Fruit fly (Drosophila melanogaster) whole organism: ENCODE data around the gene CG17110.

Experiments used
- CG8478 ChIP-seq: fragments of >200 bp; optimal IDR thresholded peaks from 2 replicates; lab custom pipeline; 2018; ENCODE audit warnings: inconsistent platforms
- pan ChIP-seq: fragments of >200 bp; optimal IDR thresholded peaks from 2 replicates; lab custom pipeline; 2017
- psq ChIP-seq: fragments of >200 bp; optimal IDR thresholded peaks from 2 replicates; lab custom pipeline; 2017
- usp ChIP-seq: fragments of >200 bp; optimal IDR thresholded peaks from 2 replicates; lab custom pipeline; 2017; ENCODE audit warnings: missing biosample characterization, missing genetic modification characterization, mixed read lengths

DNA sequence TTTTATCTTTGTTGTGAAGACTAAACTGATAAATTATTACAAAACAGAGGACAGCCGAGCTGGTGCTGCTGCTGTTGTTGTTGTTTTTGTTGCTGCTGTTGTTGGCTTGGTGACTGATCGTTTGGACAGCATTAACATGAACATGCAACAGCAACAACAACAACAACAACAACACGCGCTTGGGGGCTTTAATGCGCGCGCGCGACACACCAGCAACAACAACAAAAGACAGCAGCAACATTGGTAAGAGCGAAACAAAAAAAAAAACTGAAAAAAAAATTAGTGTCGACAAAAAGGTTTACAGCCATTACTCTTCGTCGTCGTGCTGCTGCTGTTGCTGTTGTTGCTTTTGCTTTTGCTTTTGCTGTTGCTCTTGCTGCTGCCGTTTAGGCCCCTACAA is 39.4 kb downstream of the CG17110 start:
- TF ChIP-seq usp (GFP tag; lab: Kevin White, UChicago), result no peak
- TF ChIP-seq psq (lab: Kevin White, UChicago), result no peak
- TF ChIP-seq pan (lab: Kevin White, UChicago), result no peak
- no peak for TF ChIP-seq CG8478 (lab: Kevin White, UChicago)
